Worm (Caenorhabditis elegans): ENCODE results near the gene F55G11.8.

DNA sequence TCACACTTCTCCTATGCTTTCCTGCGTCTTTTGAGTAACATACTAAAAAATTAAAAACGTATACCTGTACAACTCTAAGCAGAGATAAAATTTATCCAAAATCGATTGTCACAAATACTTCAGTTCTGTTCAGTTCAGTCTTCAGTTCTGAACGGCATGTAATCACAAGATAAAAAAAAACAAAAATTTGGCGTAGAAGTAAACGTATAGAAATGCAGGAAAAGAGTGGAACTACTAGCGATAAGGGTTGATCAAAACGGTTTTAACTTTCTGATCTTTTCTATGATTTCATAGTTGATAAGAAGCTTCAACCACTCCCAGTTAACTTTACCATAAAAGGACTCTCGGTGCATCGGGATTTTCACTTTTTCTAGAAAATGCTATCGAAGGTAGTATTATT lies 2.5 kb downstream of the F55G11.8 start, which contains the start of gene dod-22:
- TF ChIP-seq dmd-6 (GFP tag; IDR thresholded peaks at IDR 0.05) = no peak
- TF ChIP-seq ama-1 (optimal IDR thresholded peaks at IDR 0.05) = no peak

Data from whole organism, L4 larva.